Worm (Caenorhabditis elegans) whole organism, early embryonic: Measurements from ENCODE around the gene fbxb-20.

Experiments
- ama-1 ChIP-seq: fragments of 150-350 bp; optimal IDR thresholded peaks from 2 replicates; lab custom pipeline; 2014
- ets-7 ChIP-seq: sonication (generic microtip); optimal IDR thresholded peaks from 2 replicates; lab custom pipeline; 2016; ENCODE audit warnings: missing genotype, missing genetic modification characterization, missing compliant biosample characterization

DNA sequence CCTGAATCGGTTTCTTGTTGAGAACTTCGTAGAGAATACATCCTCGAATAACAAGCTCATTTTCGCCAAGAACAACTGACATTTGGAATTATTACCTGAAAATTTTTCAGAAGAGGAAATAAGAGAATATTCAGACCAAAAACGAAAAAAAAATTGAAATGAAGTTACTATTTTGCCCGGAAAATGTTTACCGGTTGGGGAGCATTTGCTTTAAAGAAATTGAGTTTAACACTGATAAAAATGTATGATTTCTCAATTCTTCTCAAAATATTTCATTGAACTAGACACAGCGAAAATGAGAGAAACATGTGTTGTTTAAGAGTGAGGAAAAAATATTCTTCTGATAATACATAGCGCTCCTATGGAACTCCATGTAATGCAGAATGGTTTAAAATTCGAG lies 34.0 kb downstream of the fbxb-20 start, which contains the start of gene fbxa-165:
- TF ChIP-seq ets-7 (no peak), ama-1 (lab: Kevin White, UChicago) (no peak)
